Worm (Caenorhabditis elegans) whole organism, late embryonic: Measurements from ENCODE around the gene etc-1.

ENCODE experiments used
- C08G9.2 ChIP-seq: sonication (generic microtip); optimal IDR thresholded peaks from 2 replicates; lab custom pipeline; 2016; ENCODE audit warnings: mild to moderate bottlenecking, missing genetic modification characterization, moderate library complexity, missing compliant biosample characterization
- K02D7.2 ChIP-seq: sonication (generic microtip); optimal IDR thresholded peaks from 2 replicates; lab custom pipeline; 2017; ENCODE audit warnings: mild to moderate bottlenecking, missing genetic modification characterization, missing compliant biosample characterization
- T23F11.4 ChIP-seq: fragments of 200-800 bp; sonication (Bioruptor generic); optimal IDR thresholded peaks from 2 replicates; lab custom pipeline; 2018; ENCODE audit warnings: mild to moderate bottlenecking, missing genetic modification characterization, missing compliant biosample characterization
- ahr-1 ChIP-seq: sonication (generic microtip); optimal IDR thresholded peaks from 2 replicates; lab custom pipeline; 2016; ENCODE audit warnings: missing genetic modification characterization, missing compliant biosample characterization
- ceh-2 ChIP-seq: sonication (generic microtip); optimal IDR thresholded peaks from 2 replicates; lab custom pipeline; 2016; ENCODE audit warnings: missing genotype, missing genetic modification characterization, missing compliant biosample characterization
- ceh-24 ChIP-seq: sonication (generic microtip); optimal IDR thresholded peaks from 2 replicates; lab custom pipeline; 2016; ENCODE audit warnings: mild to moderate bottlenecking, missing genetic modification characterization, missing compliant biosample characterization
- ceh-30 ChIP-seq: fragments of 150-350 bp; optimal IDR thresholded peaks from 2 replicates; lab custom pipeline; 2014; ENCODE audit warnings: missing biosample characterization, missing genetic modification characterization
- ceh-31 ChIP-seq: sonication (generic microtip); optimal IDR thresholded peaks from 2 replicates; lab custom pipeline; 2016; ENCODE audit warnings: missing genetic modification characterization, missing compliant biosample characterization
- ceh-34 ChIP-seq: sonication (generic microtip); optimal IDR thresholded peaks from 2 replicates; lab custom pipeline; 2016; ENCODE audit warnings: mild to moderate bottlenecking, missing genetic modification characterization, missing compliant biosample characterization
- ceh-9 ChIP-seq: sonication (generic microtip); optimal IDR thresholded peaks from 2 replicates; lab custom pipeline; 2016; ENCODE audit warnings: mild to moderate bottlenecking, missing genetic modification characterization, inconsistent platforms, missing compliant biosample characterization
- ets-4 ChIP-seq: sonication (generic microtip); optimal IDR thresholded peaks from 2 replicates; lab custom pipeline; 2016; ENCODE audit warnings: missing genetic modification characterization, missing compliant biosample characterization
- eyg-1 ChIP-seq: sonication (generic microtip); optimal IDR thresholded peaks from 2 replicates; lab custom pipeline; 2016; ENCODE audit warnings: missing genotype, missing genetic modification characterization, missing compliant biosample characterization
- fax-1 ChIP-seq: sonication (generic microtip); optimal IDR thresholded peaks from 2 replicates; lab custom pipeline; 2016; ENCODE audit warnings: missing genotype, missing genetic modification characterization, missing compliant biosample characterization
- fkh-6 ChIP-seq: sonication (generic microtip); optimal IDR thresholded peaks from 2 replicates; lab custom pipeline; 2016; ENCODE audit warnings: missing genetic modification characterization, missing compliant biosample characterization
- hlh-13 ChIP-seq: fragments of 200-800 bp; sonication (Bioruptor generic); optimal IDR thresholded peaks from 2 replicates; lab custom pipeline; 2018; ENCODE audit warnings: mild to moderate bottlenecking, missing genetic modification characterization, missing compliant biosample characterization
- hlh-15 ChIP-seq: sonication (generic microtip); optimal IDR thresholded peaks from 2 replicates; lab custom pipeline; 2016; ENCODE audit warnings: missing genetic modification characterization, missing compliant biosample characterization
- hlh-30 ChIP-seq: sonication (generic microtip); optimal IDR thresholded peaks from 2 replicates; lab custom pipeline; 2017; ENCODE audit warnings: antibody characterized with exemption, missing genetic modification characterization, missing compliant biosample characterization; ENCODE audit not compliant: insufficient read depth
- hlh-6 ChIP-seq: sonication (generic microtip); optimal IDR thresholded peaks from 2 replicates; lab custom pipeline; 2016; ENCODE audit warnings: missing genotype, missing genetic modification characterization, missing compliant biosample characterization
- lim-6 ChIP-seq: sonication (generic microtip); optimal IDR thresholded peaks from 2 replicates; lab custom pipeline; 2016; ENCODE audit warnings: missing genetic modification characterization, missing compliant biosample characterization
- mec-3 ChIP-seq: sonication (generic microtip); optimal IDR thresholded peaks from 2 replicates; lab custom pipeline; 2016; ENCODE audit warnings: borderline replicate concordance, missing genetic modification characterization, missing compliant biosample characterization
- odd-2 ChIP-seq: sonication (generic microtip); optimal IDR thresholded peaks from 2 replicates; lab custom pipeline; 2017; ENCODE audit warnings: antibody characterized with exemption, mild to moderate bottlenecking, missing genetic modification characterization, missing compliant biosample characterization
- pat-9 ChIP-seq: fragments of 200-800 bp; sonication (Bioruptor generic); optimal IDR thresholded peaks from 2 replicates; lab custom pipeline; 2018; ENCODE audit warnings: mild to moderate bottlenecking, missing genetic modification characterization, moderate library complexity, missing compliant biosample characterization
- pha-4 ChIP-seq: fragments of 150-350 bp; optimal IDR thresholded peaks from 2 replicates; lab custom pipeline; 2018; ENCODE audit warnings: missing biosample characterization, missing genetic modification reagents, missing genetic modification characterization
- pqm-1 ChIP-seq: sonication (generic microtip); optimal IDR thresholded peaks from 2 replicates; lab custom pipeline; 2016; ENCODE audit warnings: missing genetic modification characterization, missing compliant biosample characterization
- pros-1 ChIP-seq: fragments of 150-350 bp; optimal IDR thresholded peaks from 2 replicates; lab custom pipeline; 2014; ENCODE audit warnings: missing biosample characterization, missing genetic modification reagents, missing genetic modification characterization
- ref-2 ChIP-seq: sonication (generic microtip); optimal IDR thresholded peaks from 2 replicates; lab custom pipeline; 2016; ENCODE audit warnings: missing genetic modification characterization, missing compliant biosample characterization
- rnt-1 ChIP-seq: sonication (generic microtip); optimal IDR thresholded peaks from 2 replicates; lab custom pipeline; 2016; ENCODE audit warnings: missing genetic modification characterization, missing compliant biosample characterization
- sox-4 ChIP-seq: sonication (generic microtip); optimal IDR thresholded peaks from 2 replicates; lab custom pipeline; 2017; ENCODE audit warnings: mild to moderate bottlenecking, missing genetic modification characterization, inconsistent platforms, missing compliant biosample characterization
- syd-9 ChIP-seq: sonication (generic microtip); optimal IDR thresholded peaks from 2 replicates; lab custom pipeline; 2016; ENCODE audit warnings: mild to moderate bottlenecking, missing genetic modification characterization, moderate library complexity, missing compliant biosample characterization
- tbx-2 ChIP-seq: sonication (generic microtip); optimal IDR thresholded peaks from 2 replicates; lab custom pipeline; 2016; ENCODE audit warnings: missing genetic modification characterization, missing compliant biosample characterization
- tbx-7 ChIP-seq: sonication (generic microtip); optimal IDR thresholded peaks from 2 replicates; lab custom pipeline; 2016; ENCODE audit warnings: missing genotype, missing genetic modification characterization, missing compliant biosample characterization
- ttx-3 ChIP-seq: sonication (generic microtip); optimal IDR thresholded peaks from 2 replicates; lab custom pipeline; 2016; ENCODE audit warnings: missing genetic modification reagents, missing genetic modification characterization, missing compliant biosample characterization
- unc-3 ChIP-seq, 2 experiments: fragments of 200-800 bp in 1 of 2; sonication (Bioruptor generic) in 1 of 2; sonication (generic microtip) in 1 of 2; conservative IDR thresholded peaks in 1 of 2; optimal IDR thresholded peaks in 1 of 2; 2 replicates each; pipeline versions ENCODE4 v1.3.6 to Lab custom; 2016 to 2022; ENCODE audit warnings: missing compliant biosample characterization in 2 of 2, missing genetic modification characterization in 2 of 2, missing genetic modification reagents in 1 of 2
- unc-42 ChIP-seq: sonication (generic microtip); optimal IDR thresholded peaks from 2 replicates; lab custom pipeline; 2016; ENCODE audit warnings: missing genotype, missing genetic modification characterization, missing compliant biosample characterization
- unc-86 ChIP-seq: sonication (generic microtip); optimal IDR thresholded peaks from 2 replicates; lab custom pipeline; 2016; ENCODE audit warnings: missing genetic modification characterization, missing compliant biosample characterization
- zip-5 ChIP-seq: sonication (generic microtip); optimal IDR thresholded peaks from 2 replicates; lab custom pipeline; 2016; ENCODE audit warnings: missing genetic modification characterization, missing compliant biosample characterization

etc-1 gene

DNA sequence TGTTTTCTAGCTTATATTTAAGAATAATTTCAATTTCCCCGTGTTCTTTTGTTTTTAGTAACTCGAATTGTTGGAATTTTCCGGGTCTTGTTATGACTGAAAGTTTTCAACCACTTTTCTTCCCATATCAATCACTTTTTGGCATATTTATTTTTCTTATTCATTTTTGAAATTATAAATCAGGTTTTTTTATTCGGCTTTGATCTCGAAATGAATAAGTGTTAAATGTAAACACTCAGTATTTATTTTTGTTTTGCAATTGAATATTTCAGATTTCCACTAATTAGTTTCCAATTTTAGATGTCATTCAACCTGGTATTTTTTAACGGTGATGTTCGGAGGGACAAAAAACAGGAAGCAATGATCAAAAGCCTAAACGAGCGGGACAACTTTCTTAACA, at the start of gene etc-1:
Gene etc-1 (plus strand): TSS at position 301 of the 400 bp plus-strand sequence.
- TF ChIP-seq hlh-6 (tag; lab: Kevin White, UChicago) = no peak
- TF ChIP-seq mec-3 (tag; lab: Kevin White, UChicago) = no peak
- no peak for TF ChIP-seq C08G9.2 (tag; lab: Kevin White, UChicago)
- TF ChIP-seq fax-1 (tag; lab: Kevin White, UChicago) = no peak
- TF ChIP-seq unc-3 (GFP tag; conservative IDR thresholded peaks at IDR 0.05; lab: Robert Waterston, UW) = no peak
- no peak for TF ChIP-seq unc-3 (tag; optimal IDR thresholded peaks at IDR 0.05; lab: Kevin White, UChicago)
- TF ChIP-seq ceh-34 = no peak
- TF ChIP-seq ceh-30 (tag; lab: Kevin White, UChicago) = no peak

DNA sequence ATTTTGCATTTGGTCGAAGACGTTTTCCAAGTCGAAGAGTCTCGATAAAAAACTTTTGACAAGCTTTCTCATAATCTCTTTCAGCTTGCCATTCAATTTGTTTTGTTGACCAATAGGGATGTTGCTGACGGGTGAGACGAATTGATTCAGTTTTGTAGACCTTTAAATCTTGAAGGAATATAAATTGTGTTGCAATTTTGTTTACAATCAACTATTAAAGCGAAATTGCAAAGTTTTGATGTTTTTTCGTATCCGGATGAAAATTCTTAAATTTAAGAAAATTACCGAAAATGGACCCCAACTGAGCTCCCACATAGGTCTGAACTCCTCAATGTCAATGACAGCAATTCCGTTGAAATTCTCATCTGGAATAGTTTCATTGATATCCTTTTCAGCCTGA, 48.5 kb upstream of the etc-1 start:
- TF ChIP-seq syd-9 = no peak
- TF ChIP-seq rnt-1 (tag; lab: Kevin White, UChicago) = no peak
- TF ChIP-seq odd-2 (tag; lab: Kevin White, UChicago) = no peak
- TF ChIP-seq zip-5 (tag; lab: Kevin White, UChicago) = no peak
- TF ChIP-seq unc-42 (tag; lab: Kevin White, UChicago) = no peak
- no peak for TF ChIP-seq ceh-9
- no peak for TF ChIP-seq K02D7.2 (tag; lab: Kevin White, UChicago)
- no peak for TF ChIP-seq hlh-15 (tag; lab: Kevin White, UChicago)
- TF ChIP-seq unc-3 (GFP tag; conservative IDR thresholded peaks at IDR 0.05; lab: Robert Waterston, UW) = no peak
- TF ChIP-seq unc-3 (tag; optimal IDR thresholded peaks at IDR 0.05; lab: Kevin White, UChicago) = no peak
- TF ChIP-seq sox-4 (tag; lab: Kevin White, UChicago) = no peak
- TF ChIP-seq pha-4 = no peak
- no peak for TF ChIP-seq ceh-2 (tag; lab: Kevin White, UChicago)
- TF ChIP-seq ttx-3 (tag; lab: Kevin White, UChicago) = no peak
- no peak for TF ChIP-seq unc-86 (tag; lab: Kevin White, UChicago)
- no peak for TF ChIP-seq ceh-24

DNA sequence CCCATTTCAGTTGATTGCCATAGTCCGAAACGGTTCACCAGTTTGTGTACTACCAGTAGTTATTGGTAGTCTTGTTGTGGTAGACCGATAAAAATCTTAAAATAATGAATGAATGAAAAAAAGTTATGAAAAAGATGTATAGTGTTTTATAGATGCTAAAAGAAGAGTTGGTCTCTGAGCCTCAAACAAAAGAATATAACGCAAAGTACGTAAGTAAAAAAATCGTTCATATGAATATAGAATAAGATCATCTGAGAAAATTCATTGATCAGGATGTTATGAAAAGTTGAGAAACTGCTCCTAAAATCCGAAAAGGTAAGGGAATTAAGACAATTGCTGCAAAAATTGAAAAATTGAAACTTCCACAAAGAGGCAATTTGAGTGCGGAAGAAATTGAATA, 47.1 kb upstream of the etc-1 start, which contains the start of gene chhy-1:
Gene chhy-1 (minus strand): TSS at position 101 of the 400 bp plus-strand sequence.
- no peak for TF ChIP-seq pqm-1 (tag; lab: Kevin White, UChicago)
- TF ChIP-seq ceh-31 = no peak
- no peak for TF ChIP-seq ref-2 (tag; lab: Kevin White, UChicago)
- TF ChIP-seq tbx-2 (tag; lab: Kevin White, UChicago) = no peak
- TF ChIP-seq pros-1 (tag; lab: Kevin White, UChicago) = no peak
- no peak for TF ChIP-seq unc-3 (GFP tag; conservative IDR thresholded peaks at IDR 0.05; lab: Robert Waterston, UW)
- TF ChIP-seq unc-3 (tag; optimal IDR thresholded peaks at IDR 0.05; lab: Kevin White, UChicago) = no peak
- no peak for TF ChIP-seq ahr-1 (tag; lab: Kevin White, UChicago)
- no peak for TF ChIP-seq ceh-24
- TF ChIP-seq fax-1 (tag; lab: Kevin White, UChicago) = no peak
- no peak for TF ChIP-seq pat-9
- TF ChIP-seq sox-4 (tag; lab: Kevin White, UChicago) = no peak

DNA sequence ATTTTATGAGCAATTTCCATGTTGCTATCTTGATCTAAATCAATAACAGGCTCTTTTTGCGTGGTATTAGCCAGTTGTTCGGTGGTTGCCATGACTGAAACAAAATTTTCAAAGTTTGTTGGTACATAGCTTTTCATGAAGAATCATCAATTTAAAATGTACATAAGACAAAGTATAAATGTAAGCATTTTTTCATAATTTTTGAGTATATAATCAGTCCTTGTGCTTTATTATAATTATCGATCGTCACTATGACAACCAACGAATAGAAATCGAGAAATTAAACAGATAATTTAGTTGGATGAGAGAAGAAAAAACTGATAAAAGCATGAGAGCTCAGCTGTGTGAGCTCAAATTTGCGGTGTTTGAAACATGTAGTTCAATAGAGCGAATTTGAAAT, 42.8 kb upstream of the etc-1 start, which contains the start of gene T22C8.3:
Gene T22C8.3 (minus strand): TSS at position 101 of the 400 bp plus-strand sequence.
- no peak for TF ChIP-seq T23F11.4 (GFP tag; lab: Kevin White, UChicago)
- TF ChIP-seq eyg-1 = no peak
- TF ChIP-seq hlh-13 (GFP tag; lab: Kevin White, UChicago) = no peak
- no peak for TF ChIP-seq odd-2 (tag; lab: Kevin White, UChicago)
- no peak for TF ChIP-seq tbx-7 (tag; lab: Kevin White, UChicago)
- no peak for TF ChIP-seq ceh-24
- no peak for TF ChIP-seq hlh-30 (tag; lab: Kevin White, UChicago)
- no peak for TF ChIP-seq ets-4 (tag; lab: Kevin White, UChicago)
- no peak for TF ChIP-seq mec-3 (tag; lab: Kevin White, UChicago)
- TF ChIP-seq lim-6 = no peak
- no peak for TF ChIP-seq tbx-2 (tag; lab: Kevin White, UChicago)
- TF ChIP-seq ceh-9 = no peak
- TF ChIP-seq fkh-6 = no peak
- no peak for TF ChIP-seq hlh-15 (tag; lab: Kevin White, UChicago)
- no peak for TF ChIP-seq syd-9
- no peak for TF ChIP-seq unc-86 (tag; lab: Kevin White, UChicago)
- no peak for TF ChIP-seq ttx-3 (tag; lab: Kevin White, UChicago)
- TF ChIP-seq unc-3 (GFP tag; conservative IDR thresholded peaks at IDR 0.05; lab: Robert Waterston, UW) = no peak
- TF ChIP-seq unc-3 (tag; optimal IDR thresholded peaks at IDR 0.05; lab: Kevin White, UChicago) = no peak
- TF ChIP-seq pha-4 = no peak
- no peak for TF ChIP-seq rnt-1 (tag; lab: Kevin White, UChicago)
- TF ChIP-seq, all 69 proteins: peak for 0
